Worm (Caenorhabditis elegans) whole organism, mixed stage, embryonic: ENCODE data around the gene C53B7.6.

Source experiments
- M03D4.4 ChIP-seq: sonication (generic microtip); optimal IDR thresholded peaks from 2 replicates; lab custom pipeline; 2017; ENCODE audit warnings: mild to moderate bottlenecking, missing genetic modification characterization, missing compliant biosample characterization
- bed-3 ChIP-seq: fragments of 200-800 bp; sonication (Bioruptor generic); optimal IDR thresholded peaks from 3 replicates; lab custom pipeline; 2018; ENCODE audit warnings: mild to moderate bottlenecking, missing genetic modification characterization, moderate library complexity, missing compliant biosample characterization
- blmp-1 ChIP-seq: fragments of 150-350 bp; optimal IDR thresholded peaks from 2 replicates; lab custom pipeline; 2014; ENCODE audit warnings: missing biosample characterization, missing genetic modification characterization
- ceh-39 ChIP-seq: fragments of 150-350 bp; optimal IDR thresholded peaks from 2 replicates; lab custom pipeline; 2014; ENCODE audit warnings: missing biosample characterization, missing genetic modification characterization
- ceh-43 ChIP-seq: fragments of 200-800 bp; sonication (Bioruptor generic); optimal IDR thresholded peaks from 2 replicates; lab custom pipeline; 2018; ENCODE audit warnings: mild to moderate bottlenecking, missing genetic modification characterization, moderate library complexity, missing compliant biosample characterization
- ceh-83 ChIP-seq: fragments of 200-800 bp; sonication (Bioruptor generic); optimal IDR thresholded peaks from 2 replicates; lab custom pipeline; 2018; ENCODE audit warnings: mild to moderate bottlenecking, missing genetic modification characterization, missing compliant biosample characterization
- ces-1 ChIP-seq: fragments of 150-350 bp; optimal IDR thresholded peaks from 2 replicates; lab custom pipeline; 2014; ENCODE audit warnings: missing biosample characterization, missing genetic modification reagents, missing genetic modification characterization
- drap-1 ChIP-seq: fragments of 200-800 bp; sonication (Bioruptor generic); optimal IDR thresholded peaks from 3 replicates; lab custom pipeline; 2018; ENCODE audit warnings: mild to moderate bottlenecking, missing genetic modification characterization, missing compliant biosample characterization
- elt-3 ChIP-seq: fragments of 150-350 bp; optimal IDR thresholded peaks from 2 replicates; lab custom pipeline; 2014; ENCODE audit warnings: missing biosample characterization, missing genetic modification characterization
- flh-1 ChIP-seq: fragments of 200-800 bp; sonication (Bioruptor generic); optimal IDR thresholded peaks from 2 replicates; lab custom pipeline; 2018; ENCODE audit warnings: mild to moderate bottlenecking, missing genetic modification characterization, moderate library complexity, missing compliant biosample characterization
- ham-2 ChIP-seq: fragments of 200-800 bp; sonication (Bioruptor generic); optimal IDR thresholded peaks from 2 replicates; lab custom pipeline; 2018; ENCODE audit warnings: mild to moderate bottlenecking, missing genetic modification characterization, missing compliant biosample characterization
- hlh-1 ChIP-seq: fragments of 150-350 bp; optimal IDR thresholded peaks from 2 replicates; lab custom pipeline; 2014; ENCODE audit warnings: missing biosample characterization, missing genetic modification reagents, missing genetic modification characterization
- lin-13 ChIP-seq: fragments of 150-350 bp; optimal IDR thresholded peaks from 2 replicates; lab custom pipeline; 2014; ENCODE audit warnings: missing biosample characterization, missing genetic modification characterization
- lin-32 ChIP-seq: fragments of 200-800 bp; sonication (Bioruptor generic); optimal IDR thresholded peaks from 2 replicates; lab custom pipeline; 2018; ENCODE audit warnings: mild to moderate bottlenecking, missing genetic modification characterization, missing compliant biosample characterization
- lsy-2 ChIP-seq: fragments of 150-350 bp; optimal IDR thresholded peaks from 2 replicates; lab custom pipeline; 2014; ENCODE audit warnings: missing biosample characterization, missing genetic modification characterization
- mep-1 ChIP-seq: fragments of 150-350 bp; optimal IDR thresholded peaks from 2 replicates; lab custom pipeline; 2017; ENCODE audit warnings: missing biosample characterization, missing genetic modification reagents, missing genetic modification characterization, inconsistent platforms
- mls-2 ChIP-seq: sonication (generic microtip); optimal IDR thresholded peaks from 2 replicates; lab custom pipeline; 2016; ENCODE audit warnings: mild to moderate bottlenecking, missing genetic modification characterization, moderate library complexity, missing compliant biosample characterization
- nhr-12 ChIP-seq: fragments of 150-350 bp; optimal IDR thresholded peaks from 2 replicates; lab custom pipeline; 2014; ENCODE audit warnings: missing biosample characterization, missing genetic modification characterization
- nhr-2 ChIP-seq: fragments of 150-350 bp; optimal IDR thresholded peaks from 2 replicates; lab custom pipeline; 2014; ENCODE audit warnings: missing biosample characterization, missing genetic modification characterization
- nhr-28 ChIP-seq: fragments of 150-350 bp; optimal IDR thresholded peaks from 2 replicates; lab custom pipeline; 2014; ENCODE audit warnings: missing biosample characterization, missing genetic modification characterization
- nhr-76 ChIP-seq: sonication (generic microtip); optimal IDR thresholded peaks from 2 replicates; lab custom pipeline; 2017; ENCODE audit warnings: missing biosample characterization, missing genetic modification characterization
- sem-2 ChIP-seq: fragments of 200-800 bp; sonication (Bioruptor generic); optimal IDR thresholded peaks from 2 replicates; lab custom pipeline; 2018; ENCODE audit warnings: mild to moderate bottlenecking, missing genetic modification characterization, missing compliant biosample characterization
- snpc-4 ChIP-seq: fragments of 150-350 bp; optimal IDR thresholded peaks from 2 replicates; lab custom pipeline; 2014; ENCODE audit warnings: missing biosample characterization, missing genetic modification characterization
- sptf-1 ChIP-seq: sonication (generic microtip); optimal IDR thresholded peaks from 2 replicates; lab custom pipeline; 2017; ENCODE audit warnings: mild to moderate bottlenecking, missing genetic modification characterization, moderate library complexity, missing compliant biosample characterization
- unc-120 ChIP-seq: sonication (generic microtip); optimal IDR thresholded peaks from 2 replicates; lab custom pipeline; 2017; ENCODE audit warnings: missing genetic modification characterization, missing compliant biosample characterization; ENCODE audit not compliant: poor library complexity, severe bottlenecking
- unc-39 ChIP-seq: fragments of 150-350 bp; optimal IDR thresholded peaks from 2 replicates; lab custom pipeline; 2014; ENCODE audit warnings: missing biosample characterization, missing genetic modification characterization
- unc-62 ChIP-seq: fragments of 150-350 bp; optimal IDR thresholded peaks from 2 replicates; lab custom pipeline; 2014; ENCODE audit warnings: missing biosample characterization, missing genetic modification reagents, missing genetic modification characterization
- zip-8 ChIP-seq: fragments of 150-350 bp; optimal IDR thresholded peaks from 2 replicates; lab custom pipeline; 2014; ENCODE audit warnings: missing biosample characterization, missing genetic modification characterization
- ztf-11 ChIP-seq: fragments of 150-350 bp; optimal IDR thresholded peaks from 2 replicates; lab custom pipeline; 2014; ENCODE audit warnings: missing biosample characterization, missing genetic modification characterization

C53B7.6 gene

DNA sequence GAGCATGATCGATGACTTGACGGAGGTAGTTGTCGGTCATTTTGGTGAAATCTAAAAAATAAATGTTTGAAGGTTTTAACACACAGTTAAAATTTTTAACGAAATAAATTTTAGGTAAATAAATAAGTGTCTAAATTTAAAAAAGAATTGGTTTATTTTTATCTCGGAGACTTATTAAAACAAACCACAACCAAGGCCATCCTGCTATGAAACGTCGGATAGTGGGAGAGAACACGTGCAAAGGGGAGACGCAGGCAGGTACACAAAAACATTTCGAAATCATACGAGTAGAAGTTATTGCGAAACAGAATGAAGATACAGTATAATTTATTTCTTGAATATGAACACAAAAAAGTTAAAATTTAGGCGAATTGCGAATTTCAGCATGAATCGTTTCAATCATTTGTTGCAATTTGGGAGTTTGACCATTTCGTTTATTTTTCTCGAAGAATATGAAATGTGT is 32.5 kb downstream of the C53B7.6 start, which contains the start of gene F41B4.3:
F41B4.3 (minus strand) TSS at position 51 of the 463 bp plus-strand sequence.
- no peak for TF ChIP-seq ceh-83 (GFP tag; lab: Kevin White, UChicago)
- TF ChIP-seq drap-1 (GFP tag; lab: Kevin White, UChicago): no peak
- no peak for TF ChIP-seq lin-13
- TF ChIP-seq sptf-1 (tag; lab: Kevin White, UChicago): no peak
- TF ChIP-seq lin-32 (GFP tag; lab: Kevin White, UChicago): no peak
- TF ChIP-seq nhr-12 (tag; lab: Kevin White, UChicago): no peak
- no peak for TF ChIP-seq bed-3 (GFP tag; lab: Kevin White, UChicago)
- no peak for TF ChIP-seq nhr-76 (tag; lab: Kevin White, UChicago)
- no peak for TF ChIP-seq nhr-2
- no peak for TF ChIP-seq unc-120
- no peak for TF ChIP-seq elt-3
- no peak for TF ChIP-seq ztf-11
- no peak for TF ChIP-seq mls-2
- no peak for TF ChIP-seq lsy-2 (tag; lab: Kevin White, UChicago)
- no peak for TF ChIP-seq ceh-43 (GFP tag; lab: Kevin White, UChicago)
- TF ChIP-seq, all 35 proteins: peak for 0

DNA sequence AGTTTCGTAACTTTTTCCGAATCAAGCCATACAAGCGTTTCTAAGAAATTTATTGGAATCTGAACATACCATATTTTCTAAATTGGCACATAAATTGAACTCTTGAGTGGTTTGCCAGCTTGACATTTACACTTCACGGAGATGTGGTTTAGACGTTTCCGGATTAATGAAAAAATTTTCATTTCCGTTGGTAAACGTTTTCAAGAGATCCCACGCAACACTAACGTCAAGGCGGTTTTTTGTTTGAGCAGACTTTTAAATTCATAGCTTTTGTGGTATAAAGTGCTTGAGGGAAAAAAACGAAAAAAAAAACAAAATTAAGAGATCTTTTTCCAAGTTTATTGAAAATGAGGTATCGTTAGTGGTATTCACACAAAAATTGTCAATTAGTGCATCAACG is 33.4 kb downstream of the C53B7.6 start, which contains the start of gene F41B4.2:
F41B4.2 (minus strand) TSS at position 101 of the 400 bp plus-strand sequence.
- TF ChIP-seq unc-120: no peak
- TF ChIP-seq M03D4.4 (tag; lab: Kevin White, UChicago): no peak
- TF ChIP-seq nhr-28 (tag; lab: Kevin White, UChicago): no peak

DNA sequence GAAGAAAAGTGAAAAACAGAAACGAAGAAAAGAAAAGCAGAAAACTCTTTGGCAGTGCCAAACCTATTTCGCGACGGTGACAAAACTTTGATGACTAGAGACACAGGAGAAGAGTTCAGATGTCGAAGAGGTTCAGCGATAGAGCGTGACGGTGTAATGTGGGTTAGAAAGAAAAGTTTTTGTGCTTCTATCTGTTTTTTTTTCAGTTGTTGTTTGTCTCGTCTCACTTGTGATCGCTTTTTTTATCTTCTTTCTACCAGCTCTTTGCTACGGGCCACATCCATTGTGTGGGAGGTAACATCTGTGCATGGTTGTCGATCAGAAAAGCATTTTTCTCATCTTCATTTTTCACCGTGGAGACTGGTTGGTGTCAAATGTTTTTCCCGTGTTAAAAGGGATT is 42.7 kb downstream of the C53B7.6 start, which contains the start of gene F41B4.1:
F41B4.1 (minus strand) TSS at position 23 of the 400 bp plus-strand sequence.
- TF ChIP-seq hlh-1 (tag; lab: Kevin White, UChicago) (peak; percentile 42), snpc-4 (tag; lab: Kevin White, UChicago) (no peak)

DNA sequence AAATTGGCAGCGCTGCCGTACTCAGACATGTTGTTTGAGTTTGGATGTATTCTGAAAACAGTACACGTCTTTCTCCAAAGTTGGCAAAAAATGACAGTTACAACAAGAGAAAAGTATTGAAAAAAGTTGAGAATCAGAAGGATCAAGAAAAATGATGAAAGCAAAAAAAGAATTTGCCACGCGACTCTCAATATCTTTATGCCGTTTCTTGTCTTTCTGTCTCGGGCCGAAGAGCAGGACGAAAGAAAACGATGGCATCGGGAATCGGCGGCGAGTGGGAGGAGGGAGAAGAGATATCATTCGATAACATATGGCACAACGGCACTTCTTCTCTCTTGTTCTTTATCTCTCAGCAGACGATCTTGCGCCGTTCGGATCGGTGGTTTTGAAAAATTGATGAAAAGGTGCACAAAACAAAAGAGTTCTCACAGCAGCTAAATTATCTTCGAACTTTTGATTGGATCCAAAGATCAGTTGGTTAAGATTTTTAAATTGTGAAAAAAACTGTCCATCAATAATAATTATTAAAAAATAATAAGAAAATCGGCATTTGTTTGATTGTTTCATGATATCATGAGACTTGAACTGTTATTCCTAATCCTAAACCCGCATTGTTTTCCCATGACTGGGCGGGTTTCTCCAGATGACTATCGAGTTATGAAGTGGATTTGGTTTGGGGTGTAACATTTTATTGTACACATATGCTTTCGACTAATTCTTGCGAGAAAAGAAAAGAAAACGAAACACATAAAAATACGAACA is 45.2 kb downstream of the C53B7.6 start, which contains the start of gene gei-15:
gei-15 (minus strand) TSS at position 51 of the 762 bp plus-strand sequence.
- no peak for TF ChIP-seq zip-8
- peak; percentile 82 for TF ChIP-seq hlh-1 (tag; lab: Kevin White, UChicago)
- no peak for TF ChIP-seq drap-1 (GFP tag; lab: Kevin White, UChicago)
- no peak for TF ChIP-seq lsy-2 (tag; lab: Kevin White, UChicago)

DNA sequence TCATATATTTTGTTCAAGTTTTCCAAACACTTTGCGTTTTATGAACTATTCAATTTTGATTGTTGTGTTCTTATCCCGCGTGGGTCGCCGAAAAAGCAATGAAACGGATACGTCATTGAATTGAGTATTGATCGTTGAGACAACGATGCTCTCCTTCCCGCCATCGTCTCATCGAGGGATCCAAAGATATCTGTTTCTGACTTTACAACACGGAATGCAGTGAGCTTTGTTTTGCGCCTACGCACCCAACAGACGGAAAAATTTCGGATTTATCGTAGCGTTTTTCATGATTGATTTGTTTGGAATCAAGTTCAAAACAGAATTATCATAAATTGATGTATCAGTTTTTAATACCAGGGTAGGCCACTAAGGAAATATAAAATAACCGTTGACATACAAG is 46.0 kb downstream of the C53B7.6 start:
- peak; percentile 74 for TF ChIP-seq hlh-1 (tag; lab: Kevin White, UChicago)
- peak; percentile 21 for TF ChIP-seq unc-120
- TF ChIP-seq sem-2 (GFP tag; lab: Kevin White, UChicago): no peak
- TF ChIP-seq, all 35 proteins: peak for 2

DNA sequence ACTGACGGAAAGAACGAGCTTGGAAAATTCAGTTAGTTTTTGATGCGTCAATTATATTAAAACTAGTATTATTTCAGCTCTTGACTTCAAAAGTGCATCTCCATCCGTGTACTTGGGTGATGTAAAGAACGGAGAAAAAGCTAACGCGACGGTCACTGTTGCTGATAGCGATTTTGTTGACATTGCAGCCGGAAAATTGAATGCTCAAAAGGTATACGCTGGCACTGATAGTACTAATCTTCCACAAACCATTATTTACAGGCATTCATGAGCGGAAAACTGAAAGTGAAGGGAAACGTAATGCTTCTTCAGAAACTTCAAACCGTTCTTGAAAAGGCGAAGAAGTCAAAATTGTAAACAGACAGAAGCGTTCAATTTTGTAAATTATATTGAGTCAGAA is 48.9 kb downstream of the C53B7.6 start:
- TF ChIP-seq hlh-1 (tag; lab: Kevin White, UChicago) (no peak), ham-2 (no peak), mep-1 (tag; lab: Kevin White, UChicago) (no peak), ces-1 (GFP tag; lab: Kevin White, UChicago) (no peak), unc-62 (GFP tag; lab: Kevin White, UChicago) (no peak), elt-3 (no peak), nhr-12 (tag; lab: Kevin White, UChicago) (no peak), nhr-76 (tag; lab: Kevin White, UChicago) (no peak), unc-39 (tag; lab: Kevin White, UChicago) (no peak), ceh-43 (GFP tag; lab: Kevin White, UChicago) (no peak), bed-3 (GFP tag; lab: Kevin White, UChicago) (no peak), ceh-39 (tag; lab: Kevin White, UChicago) (no peak), blmp-1 (tag; lab: Kevin White, UChicago) (no peak), drap-1 (GFP tag; lab: Kevin White, UChicago) (no peak), flh-1 (GFP tag; lab: Kevin White, UChicago) (no peak), M03D4.4 (tag; lab: Kevin White, UChicago) (no peak), lin-32 (GFP tag; lab: Kevin White, UChicago) (no peak), lin-13 (no peak), sptf-1 (tag; lab: Kevin White, UChicago) (no peak)
